Worm (Caenorhabditis elegans) whole organism, late embryonic: ENCODE results near the gene fbxa-174.

ENCODE experiments used
- dve-1 ChIP-seq: sonication (generic microtip); optimal IDR thresholded peaks from 2 replicates; lab custom pipeline; 2017; ENCODE audit warnings: antibody characterized with exemption, mild to moderate bottlenecking, missing genetic modification characterization, missing compliant biosample characterization
- elt-2 ChIP-seq: sonication (generic microtip); optimal IDR thresholded peaks from 2 replicates; lab custom pipeline; 2016; ENCODE audit warnings: missing genetic modification reagents, missing genetic modification characterization, missing compliant biosample characterization
- gmeb-2 ChIP-seq: sonication (generic microtip); optimal IDR thresholded peaks from 2 replicates; lab custom pipeline; 2016; ENCODE audit warnings: missing genetic modification characterization, inconsistent platforms, missing compliant biosample characterization

ce11 chrV:17548635-17549034 is 9.6 kb downstream of the fbxa-174 start:
- TF ChIP-seq dve-1 (tag; lab: Kevin White, UChicago) = no peak
- TF ChIP-seq elt-2 (tag; lab: Kevin White, UChicago) = no peak
- TF ChIP-seq gmeb-2 (tag; lab: Kevin White, UChicago) = no peak
